Fruit fly (Drosophila melanogaster): ENCODE results near the gene Jasper.

dm6 chr3R:30095381-30095780, 43.1 kb downstream of the Jasper start:
- no peak for TF ChIP-seq CG7101 (tag; optimal IDR thresholded peaks at IDR 0.05)
- TF ChIP-seq toe (GFP tag; optimal IDR thresholded peaks at IDR 0.05): no peak
- TF ChIP-seq Mnt (GFP tag; optimal IDR thresholded peaks at IDR 0.05): no peak
- TF ChIP-seq CG7045 (GFP tag; optimal IDR thresholded peaks at IDR 0.05): no peak
- no peak for TF ChIP-seq Hr96 (GFP tag; optimal IDR thresholded peaks at IDR 0.05)
- TF ChIP-seq kay (GFP tag; ENCODE audit: borderline replicate concordance): no peak
- no peak for TF ChIP-seq Crg-1 (GFP tag; optimal IDR thresholded peaks at IDR 0.05)
- no peak for TF ChIP-seq CG14711 (tag; optimal IDR thresholded peaks at IDR 0.05)
- no peak for TF ChIP-seq CG1620 (GFP tag; optimal IDR thresholded peaks at IDR 0.05)

Data from whole organism, adult.